Worm (Caenorhabditis elegans) whole organism, L4 larva: ENCODE measurements around the gene F22B7.3.

Experiments used
- D1046.2 ChIP-seq: fragments of 200-800 bp; sonication (Bioruptor generic); IDR thresholded peaks from 2 replicates; pipeline ENCODE4 v1.3.6; 2022; ENCODE audit warnings: missing genetic modification characterization, missing compliant biosample characterization
- F37D6.2 ChIP-seq: sonication (generic microtip); optimal IDR thresholded peaks from 2 replicates; lab custom pipeline; 2016; ENCODE audit warnings: mild to moderate bottlenecking, missing genetic modification characterization, missing compliant biosample characterization
- T26A8.4 ChIP-seq: fragments of 200-800 bp; sonication (Bioruptor generic); IDR thresholded peaks from 2 replicates; pipeline ENCODE4 v1.3.6; 2022; ENCODE audit warnings: missing genetic modification characterization, missing compliant biosample characterization
- Y5F2A.4 ChIP-seq: fragments of 200-800 bp; sonication (Bioruptor generic); optimal IDR thresholded peaks from 2 replicates; lab custom pipeline; 2018; ENCODE audit warnings: mild to moderate bottlenecking, missing genetic modification characterization, missing compliant biosample characterization
- ZK546.5 ChIP-seq, 2 experiments: sonication (generic microtip); optimal IDR thresholded peaks; 2 replicates each; lab custom pipeline; 2017; ENCODE audit warnings: missing biosample characterization in 2 of 2, missing genetic modification characterization in 2 of 2
- ama-1 ChIP-seq: fragments of 150-350 bp; optimal IDR thresholded peaks from 2 replicates; lab custom pipeline; 2014; ENCODE audit warnings: inconsistent platforms, mixed read lengths
- arid-1 ChIP-seq: fragments of 200-800 bp; sonication (Bioruptor generic); conservative IDR thresholded peaks from 2 replicates; pipeline ENCODE4 v1.3.6; 2022; ENCODE audit warnings: missing genetic modification reagents, missing genetic modification characterization, missing compliant biosample characterization
- ceh-44 ChIP-seq: fragments of 200-800 bp; sonication (Bioruptor generic); IDR thresholded peaks from 2 replicates; pipeline ENCODE4 v1.3.6; 2022; ENCODE audit warnings: missing genetic modification reagents, missing genetic modification characterization, missing compliant biosample characterization
- ceh-82 ChIP-seq: sonication (generic microtip); optimal IDR thresholded peaks from 2 replicates; lab custom pipeline; 2017; ENCODE audit warnings: missing biosample characterization, missing genetic modification characterization
- daf-16 ChIP-seq, 3 experiments: sonication (generic microtip); optimal IDR thresholded peaks; 2 replicates each; lab custom pipeline; 2016 to 2017; ENCODE audit warnings: missing genetic modification characterization in 3 of 3, missing genetic modification reagents in 3 of 3, mild to moderate bottlenecking in 2 of 3, missing compliant biosample characterization in 2 of 3, missing biosample characterization in 1 of 3, moderate library complexity in 1 of 3
- daf-8 ChIP-seq: fragments of 200-800 bp; sonication (Bioruptor generic); IDR thresholded peaks from 2 replicates; pipeline ENCODE4 v1.3.6; 2022; ENCODE audit warnings: missing genetic modification characterization, missing compliant biosample characterization
- dmd-8 ChIP-seq: fragments of 200-800 bp; sonication (Bioruptor generic); IDR thresholded peaks from 2 replicates; pipeline ENCODE4 v1.3.6; 2022; ENCODE audit warnings: missing genetic modification characterization, missing compliant biosample characterization
- dpl-1 ChIP-seq: fragments of 150-350 bp; optimal IDR thresholded peaks from 2 replicates; lab custom pipeline; 2014; ENCODE audit warnings: missing biosample characterization, missing genetic modification reagents, missing genetic modification characterization
- dve-1 ChIP-seq: sonication (generic microtip); optimal IDR thresholded peaks from 2 replicates; lab custom pipeline; 2017; ENCODE audit warnings: antibody characterized with exemption, mild to moderate bottlenecking, missing genetic modification characterization, missing compliant biosample characterization; ENCODE audit not compliant: insufficient read depth
- egl-27 ChIP-seq: sonication (generic microtip); optimal IDR thresholded peaks from 3 replicates; lab custom pipeline; 2017; ENCODE audit warnings: missing biosample characterization, missing genetic modification reagents, missing genetic modification characterization
- fkh-10 ChIP-seq: fragments of 150-350 bp; optimal IDR thresholded peaks from 2 replicates; lab custom pipeline; 2014; ENCODE audit warnings: missing biosample characterization, missing genetic modification reagents, missing genetic modification characterization
- hif-1 ChIP-seq, 2 experiments: sonication (generic microtip); optimal IDR thresholded peaks; 2 replicates each; lab custom pipeline; 2016 to 2017; ENCODE audit warnings: missing compliant biosample characterization in 2 of 2, missing genetic modification characterization in 2 of 2, missing genetic modification reagents in 2 of 2, missing genotype in 2 of 2, mild to moderate bottlenecking in 1 of 2
- hlh-11 ChIP-seq: fragments of 200-800 bp; sonication (Bioruptor generic); optimal IDR thresholded peaks from 2 replicates; lab custom pipeline; 2018; ENCODE audit warnings: mild to moderate bottlenecking, missing genetic modification characterization, missing compliant biosample characterization
- hlh-30 ChIP-seq: sonication (generic microtip); optimal IDR thresholded peaks from 2 replicates; lab custom pipeline; 2017; ENCODE audit warnings: antibody characterized with exemption, mild to moderate bottlenecking, missing genetic modification characterization, missing compliant biosample characterization; ENCODE audit not compliant: insufficient read depth
- lim-7 ChIP-seq: fragments of 200-800 bp; sonication (Bioruptor generic); IDR thresholded peaks from 2 replicates; pipeline ENCODE4 v1.3.6; 2022; ENCODE audit warnings: missing genetic modification characterization, missing compliant biosample characterization
- lin-39 ChIP-seq: fragments of 150-350 bp; optimal IDR thresholded peaks from 2 replicates; lab custom pipeline; 2014; ENCODE audit warnings: missing biosample characterization, missing genetic modification reagents, missing genetic modification characterization
- lir-3 ChIP-seq: sonication (generic microtip); optimal IDR thresholded peaks from 2 replicates; lab custom pipeline; 2016; ENCODE audit warnings: mild to moderate bottlenecking, missing genetic modification characterization, missing compliant biosample characterization
- lsy-2 ChIP-seq, 2 experiments: fragments of 150-350 bp in 1 of 2; sonication (generic microtip) in 1 of 2; optimal IDR thresholded peaks; 2 replicates each; lab custom pipeline; 2014 to 2017; ENCODE audit warnings: missing biosample characterization in 2 of 2, missing genetic modification characterization in 2 of 2
- madf-5 ChIP-seq, 2 experiments: fragments of 200-800 bp; sonication (Bioruptor generic); IDR thresholded peaks; 2 replicates each; pipeline ENCODE4 v1.3.6; 2022; ENCODE audit warnings: missing compliant biosample characterization in 2 of 2, missing genetic modification characterization in 2 of 2
- madf-9 ChIP-seq: fragments of 200-800 bp; sonication (Bioruptor generic); conservative IDR thresholded peaks from 2 replicates; pipeline ENCODE4 v1.3.6; 2022; ENCODE audit warnings: missing genetic modification reagents, missing genetic modification characterization, missing compliant biosample characterization
- mes-2 ChIP-seq: sonication (generic microtip); optimal IDR thresholded peaks from 2 replicates; lab custom pipeline; 2016; ENCODE audit warnings: missing genotype, mild to moderate bottlenecking, missing genetic modification characterization, missing compliant biosample characterization; ENCODE audit not compliant: poor library complexity, severe bottlenecking
- mxl-2 ChIP-seq: fragments of 200-800 bp; sonication (Bioruptor generic); conservative IDR thresholded peaks from 2 replicates; pipeline ENCODE4 v1.3.6; 2022; ENCODE audit warnings: missing genetic modification reagents, missing genetic modification characterization, missing compliant biosample characterization
- mxl-3 ChIP-seq: fragments of 200-800 bp; sonication (Bioruptor generic); optimal IDR thresholded peaks from 2 replicates; lab custom pipeline; 2018; ENCODE audit warnings: mild to moderate bottlenecking, missing genetic modification characterization, missing compliant biosample characterization
- nhr-10 ChIP-seq: fragments of 150-350 bp; optimal IDR thresholded peaks from 2 replicates; lab custom pipeline; 2014; ENCODE audit warnings: missing biosample characterization, missing genetic modification characterization
- nhr-102 ChIP-seq: sonication (generic microtip); optimal IDR thresholded peaks from 2 replicates; lab custom pipeline; 2016; ENCODE audit warnings: mild to moderate bottlenecking, missing genetic modification characterization, moderate library complexity, missing compliant biosample characterization
- nhr-11 ChIP-seq: fragments of 150-350 bp; optimal IDR thresholded peaks from 2 replicates; lab custom pipeline; 2014; ENCODE audit warnings: missing biosample characterization, missing genetic modification characterization
- nhr-111 ChIP-seq: fragments of 200-800 bp; sonication (Bioruptor generic); optimal IDR thresholded peaks from 2 replicates; lab custom pipeline; 2018; ENCODE audit warnings: mild to moderate bottlenecking, missing genetic modification characterization, missing compliant biosample characterization
- nhr-42 ChIP-seq: fragments of 200-800 bp; sonication (Bioruptor generic); IDR thresholded peaks from 2 replicates; pipeline ENCODE4 v1.3.6; 2022; ENCODE audit warnings: missing genetic modification characterization, missing compliant biosample characterization
- nhr-48 ChIP-seq: sonication (generic microtip); optimal IDR thresholded peaks from 2 replicates; lab custom pipeline; 2016; ENCODE audit warnings: mild to moderate bottlenecking, missing genetic modification characterization, missing compliant biosample characterization
- nhr-6 ChIP-seq: fragments of 150-350 bp; optimal IDR thresholded peaks from 2 replicates; lab custom pipeline; 2014; ENCODE audit warnings: missing biosample characterization, missing genetic modification characterization
- nhr-77 ChIP-seq: fragments of 150-350 bp; optimal IDR thresholded peaks from 2 replicates; lab custom pipeline; 2014; ENCODE audit warnings: missing biosample characterization, missing genetic modification characterization
- pha-4 ChIP-seq, 2 experiments: fragments of 150-350 bp in 1 of 2; fragments of 200-800 bp in 1 of 2; sonication (Bioruptor generic) in 1 of 2; IDR thresholded peaks in 1 of 2; optimal IDR thresholded peaks in 1 of 2; 2 replicates each; pipeline versions ENCODE4 v1.3.6 to Lab custom; 2014 to 2022; ENCODE audit warnings: missing genetic modification characterization in 2 of 2, missing genetic modification reagents in 2 of 2, missing biosample characterization in 1 of 2, missing compliant biosample characterization in 1 of 2
- rbr-2 ChIP-seq: sonication (generic microtip); optimal IDR thresholded peaks from 2 replicates; lab custom pipeline; 2016; ENCODE audit warnings: missing genotype, missing genetic modification characterization, missing compliant biosample characterization
- saeg-2 ChIP-seq: fragments of 200-800 bp; sonication (Bioruptor generic); IDR thresholded peaks from 2 replicates; pipeline ENCODE4 v1.3.6; 2022; ENCODE audit warnings: missing genetic modification reagents, missing genetic modification characterization, missing compliant biosample characterization
- sdz-12 ChIP-seq: fragments of 200-800 bp; sonication (Bioruptor generic); optimal IDR thresholded peaks from 2 replicates; lab custom pipeline; 2018; ENCODE audit warnings: mild to moderate bottlenecking, missing genetic modification characterization, missing compliant biosample characterization
- set-16 ChIP-seq: fragments of 200-800 bp; sonication (Bioruptor generic); IDR thresholded peaks from 2 replicates; pipeline ENCODE4 v1.3.6; 2022; ENCODE audit warnings: missing genetic modification reagents, missing genetic modification characterization, missing compliant biosample characterization
- skn-1 ChIP-seq: fragments of 150-350 bp; optimal IDR thresholded peaks from 2 replicates; lab custom pipeline; 2014; ENCODE audit warnings: missing biosample characterization, missing genetic modification characterization
- spr-1 ChIP-seq: sonication (generic microtip); optimal IDR thresholded peaks from 2 replicates; lab custom pipeline; 2016; ENCODE audit warnings: mild to moderate bottlenecking, missing genetic modification characterization, missing compliant biosample characterization
- spr-3 ChIP-seq: fragments of 200-800 bp; sonication (Bioruptor generic); optimal IDR thresholded peaks from 2 replicates; lab custom pipeline; 2018; ENCODE audit warnings: mild to moderate bottlenecking, missing genetic modification characterization, missing compliant biosample characterization
- tra-1 ChIP-seq: fragments of 200-800 bp; sonication (Bioruptor generic); IDR thresholded peaks from 2 replicates; pipeline ENCODE4 v1.3.6; 2022; ENCODE audit warnings: missing genetic modification reagents, missing genetic modification characterization, missing compliant biosample characterization
- unc-130 ChIP-seq: sonication (generic microtip); optimal IDR thresholded peaks from 2 replicates; lab custom pipeline; 2016; ENCODE audit warnings: missing genetic modification reagents, missing genetic modification characterization, missing compliant biosample characterization
- unc-39 ChIP-seq: sonication (generic microtip); optimal IDR thresholded peaks from 2 replicates; lab custom pipeline; 2017; ENCODE audit warnings: missing biosample characterization, missing genetic modification characterization
- zfp-2 ChIP-seq: sonication (generic microtip); optimal IDR thresholded peaks from 2 replicates; lab custom pipeline; 2016; ENCODE audit warnings: mild to moderate bottlenecking, missing genetic modification characterization, missing compliant biosample characterization
- ztf-7 ChIP-seq: fragments of 150-350 bp; optimal IDR thresholded peaks from 2 replicates; lab custom pipeline; 2014; ENCODE audit warnings: missing biosample characterization, missing genetic modification characterization

Gene F22B7.3

ce11 chrIII:8652922-8653321, 4.2 kb downstream of the F22B7.3 start (continued):
- TF ChIP-seq lsy-2 (tag; optimal IDR thresholded peaks at IDR 0.05; lab: Kevin White, UChicago), result peak in 1 of 2 experiments; percentile 42

- TF ChIP-seq lin-39 (tag; lab: Kevin White, UChicago) (no peak), dmd-8 (GFP tag; lab: Robert Waterston, UW) (0 out of 2 replicates have a peak, but pooled peaks have one; percentile 18), nhr-42 (GFP tag; lab: Robert Waterston, UW) (no peak), pha-4 (GFP tag; IDR thresholded peaks at IDR 0.05; lab: Robert Waterston, UW) (no peak; the same call in 1 of the 2 replicates), pha-4 (tag; optimal IDR thresholded peaks at IDR 0.05; lab: Kevin White, UChicago) (no peak), F37D6.2 (no peak), set-16 (no peak), zfp-2 (tag; lab: Kevin White, UChicago) (no peak), madf-5 (GFP tag; IDR thresholded peaks at IDR 0.05; lab: Robert Waterston, UW) (no peak), egl-27 (tag; lab: Kevin White, UChicago) (no peak), dpl-1 (GFP tag; lab: Kevin White, UChicago) (no peak), D1046.2 (GFP tag; lab: Robert Waterston, UW) (no peak), ceh-44 (GFP tag; lab: Robert Waterston, UW) (no peak), ama-1 (lab: Kevin White, UChicago) (peak; percentile 77), nhr-102 (tag; lab: Kevin White, UChicago) (no peak), skn-1 (tag; lab: Kevin White, UChicago) (no peak), sdz-12 (GFP tag; lab: Kevin White, UChicago) (no peak), hif-1 (tag; optimal IDR thresholded peaks at IDR 0.05; lab: Kevin White, UChicago) (no peak), hlh-30 (no peak), ceh-82 (tag; lab: Kevin White, UChicago) (no peak), lim-7 (peak; percentile 76), unc-130 (GFP tag; lab: Kevin White, UChicago) (no peak), nhr-10 (tag; lab: Kevin White, UChicago) (no peak), nhr-11 (tag; lab: Kevin White, UChicago) (no peak), daf-8 (no peak), mes-2 (no peak), T26A8.4 (GFP tag; lab: Robert Waterston, UW) (peak; percentile 35; the same call in 1 of the 2 replicates), spr-1 (tag; lab: Kevin White, UChicago) (no peak), dve-1 (no peak), mxl-3 (GFP tag; lab: Kevin White, UChicago) (no peak), nhr-48 (tag; lab: Kevin White, UChicago) (no peak), saeg-2 (GFP tag; lab: Robert Waterston, UW) (no peak), spr-3 (GFP tag; lab: Kevin White, UChicago) (no peak), lir-3 (tag; lab: Kevin White, UChicago) (no peak), unc-39 (tag; lab: Kevin White, UChicago) (no peak), fkh-10 (GFP tag; lab: Kevin White, UChicago) (no peak), ZK546.5 (tag; optimal IDR thresholded peaks at IDR 0.05; lab: Kevin White, UChicago) (no peak), nhr-6 (tag; lab: Kevin White, UChicago) (no peak), nhr-111 (GFP tag; lab: Kevin White, UChicago) (no peak), nhr-77 (tag; lab: Kevin White, UChicago) (no peak), madf-9 (GFP tag; lab: Robert Waterston, UW) (no peak), mxl-2 (GFP tag; lab: Robert Waterston, UW) (no peak), Y5F2A.4 (no peak), tra-1 (GFP tag; lab: Robert Waterston, UW) (0 out of 2 replicates have a peak, but pooled peaks have one; percentile 31), hlh-11 (tag; lab: Kevin White, UChicago) (no peak), arid-1 (GFP tag; lab: Robert Waterston, UW) (peak; percentile 42; the same call in 1 of the 2 replicates), ztf-7 (no peak), daf-16 (GFP tag; optimal IDR thresholded peaks at IDR 0.05; lab: Kevin White, UChicago) (no peak), daf-16 (tag; optimal IDR thresholded peaks at IDR 0.05; lab: Kevin White, UChicago) (no peak), rbr-2 (tag; lab: Kevin White, UChicago) (no peak)
Observed at ce11 chrIII:8653457-8653856, 4.8 kb downstream of the F22B7.3 start.
